Worm (Caenorhabditis elegans): ENCODE results near the gene tbc-3.
A peak's percentile ranks its signal among the peaks of the same experiment; 100 is the strongest.
"Not testable (repeated sequence)": the region's sequence is repeated elsewhere in the genome, so short reads cannot be mapped to it uniquely, and the experiment has no call there.

The tbc-3 gene

ce11 chrIV:9884257-9884656 lies 14.6 kb upstream of the tbc-3 start, which contains the start of the genes prp-18 and mccc-1:
TSS of gene prp-18 (minus strand) at chrIV:9884383.
TSS of gene mccc-1 (plus strand) at chrIV:9884570.
- no peak for TF ChIP-seq nhr-28 (tag; optimal IDR thresholded peaks at IDR 0.05)
- TF ChIP-seq ham-2 (GFP tag; optimal IDR thresholded peaks at IDR 0.05) = no peak
- peak; percentile 46 for TF ChIP-seq mep-1 (tag; optimal IDR thresholded peaks at IDR 0.05)
- peak; percentile 36 for TF ChIP-seq pha-4 (tag; optimal IDR thresholded peaks at IDR 0.05)
- peak; percentile 87 for TF ChIP-seq ces-1 (GFP tag; optimal IDR thresholded peaks at IDR 0.05)
- no peak for TF ChIP-seq tbx-8 (GFP tag; optimal IDR thresholded peaks at IDR 0.05)

- TF ChIP-seq drap-1 (GFP tag; optimal IDR thresholded peaks at IDR 0.05) = no peak
- TF ChIP-seq lin-32 (GFP tag; optimal IDR thresholded peaks at IDR 0.05) = no peak
- no peak for TF ChIP-seq M03D4.4 (tag; optimal IDR thresholded peaks at IDR 0.05)
- no peak for TF ChIP-seq mep-1 (tag; optimal IDR thresholded peaks at IDR 0.05)
- TF ChIP-seq ztf-11 (tag; optimal IDR thresholded peaks at IDR 0.05) = no peak
- no peak for TF ChIP-seq zip-8 (tag; optimal IDR thresholded peaks at IDR 0.05)
- no peak for TF ChIP-seq flh-1 (GFP tag; optimal IDR thresholded peaks at IDR 0.05)
- no peak for TF ChIP-seq pha-4 (tag; optimal IDR thresholded peaks at IDR 0.05)
- no peak for TF ChIP-seq elt-3 (tag; optimal IDR thresholded peaks at IDR 0.05)
- no peak for TF ChIP-seq nhr-28 (tag; optimal IDR thresholded peaks at IDR 0.05)
- no peak for TF ChIP-seq mls-2 (tag; optimal IDR thresholded peaks at IDR 0.05)
- TF ChIP-seq ceh-39 (tag; optimal IDR thresholded peaks at IDR 0.05) = no peak
- no peak for TF ChIP-seq cnd-1 (tag; optimal IDR thresholded peaks at IDR 0.05)
- TF ChIP-seq tbx-8 (GFP tag; optimal IDR thresholded peaks at IDR 0.05) = no peak
- TF ChIP-seq blmp-1 (tag; optimal IDR thresholded peaks at IDR 0.05) = no peak
Observed at ce11 chrIV:9889857-9890256, 9.0 kb upstream of the tbc-3 start, which contains the start of gene ttbk-3. TSS of gene ttbk-3 (minus strand) at chrIV:9889957.

DNA sequence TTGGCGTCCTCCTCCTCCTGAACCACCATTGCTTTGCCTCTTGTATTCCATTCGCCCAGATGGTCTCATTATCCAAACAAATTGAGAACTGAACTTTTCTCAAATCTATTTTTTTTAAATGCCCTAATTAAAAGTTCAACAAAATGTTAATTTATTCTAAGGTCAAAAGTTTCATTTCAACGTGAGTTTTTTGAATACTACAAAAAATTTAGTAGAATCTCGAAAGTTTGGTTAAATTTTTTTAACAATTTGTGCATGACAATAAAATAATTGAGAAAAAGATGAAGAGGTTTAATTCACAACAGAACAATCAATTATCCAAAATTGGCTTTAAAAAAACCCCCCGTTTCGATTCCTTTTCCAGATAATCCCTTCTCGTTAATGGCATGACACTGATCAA lies 6.9 kb upstream of the tbc-3 start, which contains the start of gene F32B6.4:
TSS of gene F32B6.4 (minus strand) at position 101 of the 400 bp plus-strand sequence.
- TF ChIP-seq ceh-83 (GFP tag; optimal IDR thresholded peaks at IDR 0.05) (no peak), ztf-11 (tag; optimal IDR thresholded peaks at IDR 0.05) (no peak), ceh-43 (GFP tag; optimal IDR thresholded peaks at IDR 0.05) (no peak), ceh-39 (tag; optimal IDR thresholded peaks at IDR 0.05) (no peak), mls-2 (tag; optimal IDR thresholded peaks at IDR 0.05) (no peak), lin-32 (GFP tag; optimal IDR thresholded peaks at IDR 0.05) (no peak), elt-1 (tag; optimal IDR thresholded peaks at IDR 0.05; ENCODE audit: borderline replicate concordance, insufficient read depth) (no peak), sem-2 (GFP tag; optimal IDR thresholded peaks at IDR 0.05) (no peak), mab-5 (tag; optimal IDR thresholded peaks at IDR 0.05) (no peak), unc-62 (GFP tag; optimal IDR thresholded peaks at IDR 0.05) (no peak), flh-1 (GFP tag; optimal IDR thresholded peaks at IDR 0.05) (no peak), nhr-237 (tag; optimal IDR thresholded peaks at IDR 0.05) (no peak)

ce11 chrIV:9893649-9894048 lies 5.2 kb upstream of the tbc-3 start, which contains the start of gene sss-1:
TSS of gene sss-1 (minus strand) at chrIV:9893749.
- not testable (repeated sequence) for TF ChIP-seq sem-2 (GFP tag; optimal IDR thresholded peaks at IDR 0.05); nhr-28 (tag; optimal IDR thresholded peaks at IDR 0.05); mab-5 (tag; optimal IDR thresholded peaks at IDR 0.05)

DNA sequence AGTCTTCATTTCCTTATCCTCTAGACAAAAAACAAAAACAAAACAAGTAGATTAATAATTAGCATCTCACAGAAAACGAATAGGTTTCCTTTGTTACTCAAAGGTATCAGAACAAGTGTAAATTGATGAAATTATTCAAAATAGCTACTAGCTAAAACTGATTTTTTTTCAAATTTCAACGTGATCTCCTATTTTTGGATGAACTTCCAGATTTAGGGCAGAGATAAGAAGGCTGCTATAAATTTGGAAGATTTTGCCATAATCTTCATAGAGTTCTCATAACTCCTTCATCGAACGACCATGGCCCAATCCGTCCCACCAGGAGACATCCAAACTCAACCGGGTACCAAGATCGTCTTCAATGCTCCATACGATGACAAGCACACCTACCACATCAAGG lies 4.5 kb upstream of the tbc-3 start, which contains the start of gene msp-77:
TSS of gene msp-77 (plus strand) at position 301 of the 400 bp plus-strand sequence.
- not testable (repeated sequence) for TF ChIP-seq sptf-1, cnd-1, ztf-11 (tag; optimal IDR thresholded peaks at IDR 0.05)

ce11 chrIV:9895088-9895487 lies 3.7 kb upstream of the tbc-3 start, which contains the start of gene ssp-32:
TSS of gene ssp-32 (plus strand) at chrIV:9895388.
- TF ChIP-seq ceh-39 (tag; optimal IDR thresholded peaks at IDR 0.05) = no peak
- no peak for TF ChIP-seq ztf-11 (tag; optimal IDR thresholded peaks at IDR 0.05)
- no peak for TF ChIP-seq pha-4 (tag; optimal IDR thresholded peaks at IDR 0.05)
- no peak for TF ChIP-seq unc-120 (tag; optimal IDR thresholded peaks at IDR 0.05; ENCODE audit: poor library complexity, severe bottlenecking)
- TF ChIP-seq ceh-43 (GFP tag; optimal IDR thresholded peaks at IDR 0.05) = no peak
- no peak for TF ChIP-seq nhr-12 (tag; optimal IDR thresholded peaks at IDR 0.05)
- no peak for TF ChIP-seq drap-1 (GFP tag; optimal IDR thresholded peaks at IDR 0.05)
- no peak for TF ChIP-seq flh-1 (GFP tag; optimal IDR thresholded peaks at IDR 0.05)
- TF ChIP-seq elt-3 (tag; optimal IDR thresholded peaks at IDR 0.05) = no peak
- no peak for TF ChIP-seq ceh-83 (GFP tag; optimal IDR thresholded peaks at IDR 0.05)
- no peak for TF ChIP-seq blmp-1 (tag; optimal IDR thresholded peaks at IDR 0.05)
- TF ChIP-seq lin-13 (tag; optimal IDR thresholded peaks at IDR 0.05) = no peak
- TF ChIP-seq mep-1 (tag; optimal IDR thresholded peaks at IDR 0.05) = no peak
- no peak for TF ChIP-seq cnd-1 (tag; optimal IDR thresholded peaks at IDR 0.05)
- TF ChIP-seq snpc-4 (tag; optimal IDR thresholded peaks at IDR 0.05) = no peak
- TF ChIP-seq sptf-1 (tag; optimal IDR thresholded peaks at IDR 0.05) = no peak
- TF ChIP-seq M03D4.4 (tag; optimal IDR thresholded peaks at IDR 0.05) = no peak
- TF ChIP-seq ham-2 (GFP tag; optimal IDR thresholded peaks at IDR 0.05) = no peak
- no peak for TF ChIP-seq lsy-2 (tag; optimal IDR thresholded peaks at IDR 0.05)
